Worm (Caenorhabditis elegans) whole organism, L3 larva: ENCODE results near the gene T05E12.3.

Source experiments
- ama-1 ChIP-seq: fragments of 150-350 bp; optimal IDR thresholded peaks from 2 replicates; lab custom pipeline; 2018
- daf-12 ChIP-seq: fragments of 150-350 bp; optimal IDR thresholded peaks from 2 replicates; lab custom pipeline; 2014; ENCODE audit warnings: missing biosample characterization, missing genetic modification reagents, missing genetic modification characterization
- egl-27 ChIP-seq: sonication (generic microtip); optimal IDR thresholded peaks from 4 replicates; lab custom pipeline; 2017; ENCODE audit warnings: missing biosample characterization, missing genetic modification reagents, missing genetic modification characterization
- fos-1 ChIP-seq: fragments of 150-350 bp; optimal IDR thresholded peaks from 2 replicates; lab custom pipeline; 2014; ENCODE audit warnings: missing biosample characterization, missing genetic modification characterization
- lin-15B ChIP-seq: fragments of 150-350 bp; optimal IDR thresholded peaks from 2 replicates; lab custom pipeline; 2014; ENCODE audit warnings: missing biosample characterization, missing genetic modification characterization
- nhr-11 ChIP-seq: fragments of 150-350 bp; optimal IDR thresholded peaks from 2 replicates; lab custom pipeline; 2014; ENCODE audit warnings: missing biosample characterization, missing genetic modification characterization
- nhr-12 ChIP-seq: fragments of 150-350 bp; optimal IDR thresholded peaks from 2 replicates; lab custom pipeline; 2014; ENCODE audit warnings: missing biosample characterization, missing genetic modification characterization
- nhr-23 ChIP-seq: fragments of 150-350 bp; optimal IDR thresholded peaks from 2 replicates; lab custom pipeline; 2014; ENCODE audit warnings: missing biosample characterization, missing genetic modification reagents, missing genetic modification characterization
- nhr-237 ChIP-seq: fragments of 150-350 bp; optimal IDR thresholded peaks from 2 replicates; lab custom pipeline; 2014; ENCODE audit warnings: missing biosample characterization, missing genetic modification characterization
- pqm-1 ChIP-seq: fragments of 150-350 bp; optimal IDR thresholded peaks from 2 replicates; lab custom pipeline; 2017; ENCODE audit warnings: missing biosample characterization, missing genetic modification characterization, inconsistent platforms
- skn-1 ChIP-seq: fragments of 150-350 bp; optimal IDR thresholded peaks from 2 replicates; lab custom pipeline; 2014; ENCODE audit warnings: missing biosample characterization, missing genetic modification characterization
- zag-1 ChIP-seq: fragments of 150-350 bp; optimal IDR thresholded peaks from 2 replicates; lab custom pipeline; 2014; ENCODE audit warnings: missing biosample characterization, missing genetic modification characterization
- ztf-4 ChIP-seq: fragments of 150-350 bp; optimal IDR thresholded peaks from 2 replicates; lab custom pipeline; 2014; ENCODE audit warnings: missing biosample characterization, missing genetic modification characterization

- TF ChIP-seq ama-1 (lab: Kevin White, UChicago) (no peak), pqm-1 (tag; lab: Kevin White, UChicago) (no peak), nhr-237 (tag; lab: Kevin White, UChicago) (no peak), zag-1 (tag; lab: Kevin White, UChicago) (no peak), egl-27 (tag; lab: Kevin White, UChicago) (no peak), fos-1 (tag; lab: Kevin White, UChicago) (no peak), nhr-23 (tag; lab: Kevin White, UChicago) (no peak), nhr-11 (no peak), ztf-4 (tag; lab: Kevin White, UChicago) (no peak), lin-15B (tag; lab: Kevin White, UChicago) (no peak), nhr-12 (tag; lab: Kevin White, UChicago) (no peak), daf-12 (no peak), skn-1 (no peak)
Observed at ce11 chrV:17089342-17089741, 11.6 kb upstream of the T05E12.3 start, which contains the start of gene T05E12.6.
